Fruit fly (Drosophila melanogaster): ENCODE results near the gene Lrp4.

Lrp4 gene

dm6 chrX:15909564-15910284 lies 946 bp upstream of the Lrp4 start, which contains the start of gene CycD (continued):
- 0 out of 3 replicates have a peak, but pooled peaks have one; percentile 20 for TF ChIP-seq CG14860 (GFP tag; IDR thresholded peaks at IDR 0.05; ENCODE audit: partially characterized antibody)
- no peak for TF ChIP-seq chn (GFP tag; optimal IDR thresholded peaks at IDR 0.05)
- no peak for TF ChIP-seq sr (GFP tag; IDR thresholded peaks at IDR 0.05)
- TF ChIP-seq CG6689 (GFP tag; IDR thresholded peaks at IDR 0.05): no peak; the same call in 1 of the 2 replicates
- TF ChIP-seq Doc2 (GFP tag; IDR thresholded peaks at IDR 0.05): no peak
- TF ChIP-seq CG14965 (GFP tag; optimal IDR thresholded peaks at IDR 0.05; ENCODE audit: borderline replicate concordance): no peak
- TF ChIP-seq CG2678 (tag; optimal IDR thresholded peaks at IDR 0.05): no peak
- TF ChIP-seq CG15514 (GFP tag; optimal IDR thresholded peaks at IDR 0.05): peak; percentile 98
- no peak for TF ChIP-seq ems (GFP tag; optimal IDR thresholded peaks at IDR 0.05)
- no peak for TF ChIP-seq otp (GFP tag; IDR thresholded peaks at IDR 0.05)
- TF ChIP-seq CG6272 (GFP tag; IDR thresholded peaks at IDR 0.05): no peak
- no peak; the same call in 1 of the 4 replicates for TF ChIP-seq Gug (GFP tag; IDR thresholded peaks at IDR 0.05)
- TF ChIP-seq CG30403 (GFP tag; optimal IDR thresholded peaks at IDR 0.05): peak; percentile 32
- peak; percentile 9 for TF ChIP-seq zfh2 (GFP tag; optimal IDR thresholded peaks at IDR 0.05)
- TF ChIP-seq CG42726 (GFP tag; IDR thresholded peaks at IDR 0.05; ENCODE audit: partially characterized antibody): peak; percentile 62; the same call in 1 of the 2 replicates
- TF ChIP-seq Hr51 (GFP tag; optimal IDR thresholded peaks at IDR 0.05): no peak
- TF ChIP-seq CG15479 (GFP tag; optimal IDR thresholded peaks at IDR 0.05): no peak
- 0 out of 4 replicates have a peak, but pooled peaks have one; percentile 29 for TF ChIP-seq chinmo (GFP tag; IDR thresholded peaks at IDR 0.05; ENCODE audit: partially characterized antibody)
- peak; percentile 34; the same call in 1 of the 2 replicates for TF ChIP-seq Xrp1 (GFP tag; IDR thresholded peaks at IDR 0.05)
- no peak for TF ChIP-seq cwo (GFP tag; optimal IDR thresholded peaks at IDR 0.05)
- peak; percentile 58 for TF ChIP-seq pzg (GFP tag; optimal IDR thresholded peaks at IDR 0.05)
- no peak for TF ChIP-seq CG8388 (GFP tag; optimal IDR thresholded peaks at IDR 0.05)
- TF ChIP-seq Ravus (GFP tag; IDR thresholded peaks at IDR 0.05): no peak
- no peak for TF ChIP-seq Bdp1 (GFP tag; optimal IDR thresholded peaks at IDR 0.05)
- TF ChIP-seq wdn (GFP tag; IDR thresholded peaks at IDR 0.05): no peak
- TF ChIP-seq Doc3 (GFP tag; IDR thresholded peaks at IDR 0.05; ENCODE audit: partially characterized antibody): no peak
- peak; percentile 6 for TF ChIP-seq CG16815 (GFP tag; optimal IDR thresholded peaks at IDR 0.05)
- TF ChIP-seq tx (GFP tag; optimal IDR thresholded peaks at IDR 0.05): no peak
- no peak for TF ChIP-seq CG2202 (tag; optimal IDR thresholded peaks at IDR 0.05)
- TF ChIP-seq HLH54F (GFP tag; optimal IDR thresholded peaks at IDR 0.05): peak; percentile 25
- no peak for TF ChIP-seq gce (GFP tag; IDR thresholded peaks at IDR 0.05)
- TF ChIP-seq CG17829 (tag; optimal IDR thresholded peaks at IDR 0.05): peak; percentile 12
- TF ChIP-seq CG10366 (GFP tag; IDR thresholded peaks at IDR 0.05): peak; percentile 26; the same call in 1 of the 2 replicates
- TF ChIP-seq odd (GFP tag; optimal IDR thresholded peaks at IDR 0.05): no peak
- TF ChIP-seq Myb (GFP tag; optimal IDR thresholded peaks at IDR 0.05): peak; percentile 42
- TF ChIP-seq CG13296 (GFP tag; optimal IDR thresholded peaks at IDR 0.05): no peak
- no peak for TF ChIP-seq CG32767 (GFP tag; IDR thresholded peaks at IDR 0.05)
- TF ChIP-seq wek (GFP tag; optimal IDR thresholded peaks at IDR 0.05): peak; percentile 92
- TF ChIP-seq ci (GFP tag; IDR thresholded peaks at IDR 0.05): no peak; the same call in 2 of the 3 replicates
- peak; percentile 21; the same call in 1 of the 2 replicates for TF ChIP-seq inv (GFP tag; IDR thresholded peaks at IDR 0.05; ENCODE audit: partially characterized antibody)
- TF ChIP-seq sd (tag; optimal IDR thresholded peaks at IDR 0.05): no peak
- TF ChIP-seq E2f2 (GFP tag; IDR thresholded peaks at IDR 0.05): peak; percentile 34; the same call in 1 of the 2 replicates
- TF ChIP-seq Sox100B (GFP tag; optimal IDR thresholded peaks at IDR 0.05): no peak
- TF ChIP-seq CG11093 (GFP tag; IDR thresholded peaks at IDR 0.05): no peak
- no peak for TF ChIP-seq CG12219 (GFP tag; optimal IDR thresholded peaks at IDR 0.05)
- peak; percentile 75 for TF ChIP-seq CG1024 (GFP tag; IDR thresholded peaks at IDR 0.05)
- no peak for TF ChIP-seq CG1602 (GFP tag; optimal IDR thresholded peaks at IDR 0.05)
- no peak for TF ChIP-seq CG10274 (GFP tag; optimal IDR thresholded peaks at IDR 0.05)
- no peak for TF ChIP-seq CG4820 (GFP tag; optimal IDR thresholded peaks at IDR 0.05)
